Worm (Caenorhabditis elegans): ENCODE data around the gene clec-47.
"Not testable (repeated sequence)": the region's sequence is repeated elsewhere in the genome, so short reads cannot be mapped to it uniquely, and the experiment has no call there.

Gene clec-47

DNA sequence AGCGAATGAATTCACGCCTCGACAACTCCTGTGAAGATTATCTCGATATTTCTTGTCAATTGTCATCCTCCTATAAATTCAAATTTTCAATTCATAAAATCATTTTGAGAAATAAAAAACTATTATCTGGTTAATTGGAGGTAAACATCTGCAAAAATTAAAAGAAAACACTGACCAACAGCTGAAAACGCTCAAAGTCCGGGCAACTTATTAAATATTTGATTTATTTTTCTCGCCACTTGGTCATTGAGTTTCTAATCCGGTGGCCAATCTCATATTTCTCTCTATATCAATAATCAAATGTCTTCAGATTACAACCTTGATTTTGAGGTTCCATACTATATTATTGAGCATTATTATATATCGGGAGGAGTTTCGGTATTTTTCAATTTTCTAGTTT is 36.3 kb downstream of the clec-47 start, which contains the start of gene sri-24:
TSS of gene sri-24 (plus strand) at position 301 of the 400 bp plus-strand sequence.
- not testable (repeated sequence) for TF ChIP-seq nhr-12 (tag; optimal IDR thresholded peaks at IDR 0.05); ceh-9 (tag; optimal IDR thresholded peaks at IDR 0.05); ama-1 (optimal IDR thresholded peaks at IDR 0.05)

DNA sequence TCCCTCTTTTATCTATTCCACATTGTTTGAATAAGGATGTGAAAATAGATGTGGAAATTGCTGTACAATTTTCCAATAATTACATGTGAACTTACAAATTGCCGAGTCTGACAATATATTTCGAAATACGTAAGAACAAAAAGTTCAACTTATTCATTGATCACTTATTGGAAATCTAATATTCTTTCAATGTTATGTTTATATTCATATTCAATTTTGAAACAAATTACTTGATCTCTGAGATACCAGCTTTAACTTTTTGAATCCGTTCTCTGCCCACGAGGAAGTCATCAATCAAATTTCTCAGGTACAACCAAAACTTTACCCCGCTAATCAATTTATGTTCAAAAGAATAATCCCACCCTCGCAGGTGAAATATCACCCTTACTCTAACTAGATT is 39.6 kb downstream of the clec-47 start, which contains the start of gene sri-26:
TSS of gene sri-26 (plus strand) at position 301 of the 400 bp plus-strand sequence.
- TF ChIP-seq eor-1, aly-2, pha-4 (tag; optimal IDR thresholded peaks at IDR 0.05): not testable (repeated sequence)

DNA sequence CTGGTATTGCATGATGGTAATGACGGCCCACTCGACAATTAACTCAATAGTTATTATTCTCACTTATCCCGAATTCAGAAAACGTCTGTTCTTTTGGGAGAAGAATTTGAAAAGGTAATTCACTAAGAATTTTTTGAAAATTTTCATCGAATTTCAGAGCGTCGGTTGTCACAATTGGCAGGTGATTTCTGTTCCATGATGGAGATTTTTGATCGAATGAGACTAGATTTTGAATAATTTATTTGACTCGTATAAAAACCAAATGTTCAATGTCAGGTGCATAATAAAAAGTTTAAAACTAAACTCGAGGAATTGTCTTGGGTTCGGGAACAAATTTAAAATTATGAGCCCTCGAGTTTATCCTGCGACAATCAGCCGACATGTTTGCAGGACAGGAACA is 41.1 kb downstream of the clec-47 start, which contains the start of gene sri-25:
TSS of gene sri-25 (plus strand) at position 301 of the 400 bp plus-strand sequence.
- TF ChIP-seq ztf-11 (tag; optimal IDR thresholded peaks at IDR 0.05): no peak
- TF ChIP-seq nhr-12 (tag; optimal IDR thresholded peaks at IDR 0.05): no peak
- no peak for TF ChIP-seq ceh-82 (tag; optimal IDR thresholded peaks at IDR 0.05)
- TF ChIP-seq mdl-1 (tag; optimal IDR thresholded peaks at IDR 0.05): no peak
- no peak for TF ChIP-seq pha-4 (tag; optimal IDR thresholded peaks at IDR 0.05)
- TF ChIP-seq hmg-11 (tag; optimal IDR thresholded peaks at IDR 0.05): no peak
- TF ChIP-seq unc-39 (tag; optimal IDR thresholded peaks at IDR 0.05): no peak
- no peak for TF ChIP-seq R02D3.7 (tag; optimal IDR thresholded peaks at IDR 0.05)
- TF ChIP-seq nhr-76 (tag; optimal IDR thresholded peaks at IDR 0.05): no peak
- TF ChIP-seq nhr-67 (tag; optimal IDR thresholded peaks at IDR 0.05): no peak
- TF ChIP-seq aly-2 (tag; optimal IDR thresholded peaks at IDR 0.05): no peak
- TF ChIP-seq lin-15B (tag; optimal IDR thresholded peaks at IDR 0.05): no peak
- TF ChIP-seq lsy-12 (tag; optimal IDR thresholded peaks at IDR 0.05): no peak
- no peak for TF ChIP-seq sea-2 (GFP tag; optimal IDR thresholded peaks at IDR 0.05)
- no peak for TF ChIP-seq ceh-9 (tag; optimal IDR thresholded peaks at IDR 0.05)
- TF ChIP-seq fos-1 (tag; optimal IDR thresholded peaks at IDR 0.05): no peak
- TF ChIP-seq skn-1 (tag; optimal IDR thresholded peaks at IDR 0.05): no peak
- no peak for TF ChIP-seq daf-12 (tag; optimal IDR thresholded peaks at IDR 0.05)
- no peak for TF ChIP-seq ztf-4 (tag; optimal IDR thresholded peaks at IDR 0.05)

DNA sequence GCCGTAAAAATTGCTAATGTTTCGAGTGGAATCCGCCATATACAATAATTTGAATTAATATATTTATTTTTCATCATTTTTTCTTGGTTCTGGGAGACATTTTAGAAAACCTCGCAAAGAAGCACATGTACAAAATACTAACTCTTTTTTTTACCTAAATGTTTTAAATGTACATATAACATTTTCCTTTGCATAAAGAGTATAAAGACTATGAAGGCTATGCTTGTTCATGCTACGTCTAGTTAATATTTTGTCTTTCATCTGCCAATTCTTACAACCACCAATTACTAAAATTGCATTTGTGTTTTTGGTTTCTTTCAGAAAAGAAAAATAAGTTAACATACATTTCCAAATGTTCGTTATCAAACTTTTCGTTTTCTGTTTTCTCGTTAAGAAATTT is 45.8 kb downstream of the clec-47 start, which contains the start of gene irld-25:
TSS of gene irld-25 (plus strand) at position 301 of the 400 bp plus-strand sequence.
- TF ChIP-seq nhr-43 (tag; optimal IDR thresholded peaks at IDR 0.05; ENCODE audit: poor library complexity, severe bottlenecking) (no peak), tbx-2 (tag; optimal IDR thresholded peaks at IDR 0.05) (no peak), ZK546.5 (tag; optimal IDR thresholded peaks at IDR 0.05) (no peak), fkh-2 (tag; optimal IDR thresholded peaks at IDR 0.05) (no peak), nhr-67 (tag; optimal IDR thresholded peaks at IDR 0.05) (no peak), nhr-28 (tag; optimal IDR thresholded peaks at IDR 0.05) (no peak), pqm-1 (tag; optimal IDR thresholded peaks at IDR 0.05) (no peak), egl-27 (tag; optimal IDR thresholded peaks at IDR 0.05) (no peak), ztf-11 (tag; optimal IDR thresholded peaks at IDR 0.05) (no peak), nhr-77 (tag; optimal IDR thresholded peaks at IDR 0.05) (no peak), nhr-237 (tag; optimal IDR thresholded peaks at IDR 0.05) (no peak), nhr-76 (tag; optimal IDR thresholded peaks at IDR 0.05) (no peak), nhr-11 (tag; optimal IDR thresholded peaks at IDR 0.05) (no peak), ceh-9 (tag; optimal IDR thresholded peaks at IDR 0.05) (no peak), ztf-4 (tag; optimal IDR thresholded peaks at IDR 0.05) (no peak), elt-3 (tag; optimal IDR thresholded peaks at IDR 0.05) (no peak), ceh-16 (tag; optimal IDR thresholded peaks at IDR 0.05) (no peak), mdl-1 (tag; optimal IDR thresholded peaks at IDR 0.05) (no peak)

DNA sequence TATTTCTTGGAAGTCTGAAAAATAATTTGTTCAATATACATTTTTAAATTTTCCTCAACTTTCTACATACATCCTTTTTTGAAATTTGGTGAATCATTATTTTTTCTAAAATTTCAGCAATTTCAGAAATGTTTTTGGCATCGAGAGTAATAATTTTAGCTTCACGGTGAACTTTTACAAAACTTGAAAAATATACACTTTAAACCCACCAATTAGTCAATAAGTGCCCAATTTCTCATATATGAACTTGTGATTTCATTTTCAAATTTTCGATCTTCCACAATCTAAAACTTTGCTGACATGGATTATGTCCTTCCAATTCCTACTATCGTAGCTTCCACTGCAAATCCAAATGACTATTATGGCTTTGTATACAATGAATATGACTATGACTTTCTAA is 48.1 kb downstream of the clec-47 start, which contains the start of gene srw-24:
TSS of gene srw-24 (plus strand) at position 301 of the 400 bp plus-strand sequence.
- TF ChIP-seq zag-1 (tag; optimal IDR thresholded peaks at IDR 0.05): no peak
- TF ChIP-seq jun-1 (tag; optimal IDR thresholded peaks at IDR 0.05): no peak
